Fruit fly (Drosophila melanogaster): Measurements from ENCODE around the gene CG11786.

Gene CG11786

dm6 chr3R:25050649-25051048, 4.5 kb downstream of the CG11786 start:
- TF ChIP-seq Sox15 (GFP tag; optimal IDR thresholded peaks at IDR 0.05), result no peak
- peak; percentile 0 for TF ChIP-seq fkh (GFP tag; optimal IDR thresholded peaks at IDR 0.05)

dm6 chr3R:25051441-25052097, 5.4 kb downstream of the CG11786 start:
- TF ChIP-seq OdsH (GFP tag; optimal IDR thresholded peaks at IDR 0.05), result peak; percentile 48
- TF ChIP-seq CG8632 (GFP tag; optimal IDR thresholded peaks at IDR 0.05), result no peak
- TF ChIP-seq CG16779 (tag; optimal IDR thresholded peaks at IDR 0.05), result peak; percentile 25
- peak; percentile 78; the same call in 2 of the 3 replicates for TF ChIP-seq CG8119 (GFP tag; IDR thresholded peaks at IDR 0.05)
- no peak for TF ChIP-seq dsx (GFP tag; optimal IDR thresholded peaks at IDR 0.05; ENCODE audit: poor library complexity, severe bottlenecking)
- no peak for TF ChIP-seq esn (GFP tag; optimal IDR thresholded peaks at IDR 0.05)
- TF ChIP-seq Sox15 (GFP tag; optimal IDR thresholded peaks at IDR 0.05), result no peak
- TF ChIP-seq Ets21C (GFP tag; optimal IDR thresholded peaks at IDR 0.05), result no peak
- peak; percentile 30 for TF ChIP-seq achi (GFP tag; optimal IDR thresholded peaks at IDR 0.05)
- peak; percentile 31 for TF ChIP-seq Sox14 (GFP tag; optimal IDR thresholded peaks at IDR 0.05)
- peak; percentile 24 for TF ChIP-seq CG10631 (GFP tag; optimal IDR thresholded peaks at IDR 0.05)
- no peak for TF ChIP-seq fd59A (GFP tag; optimal IDR thresholded peaks at IDR 0.05)
- TF ChIP-seq Eip75B (GFP tag; optimal IDR thresholded peaks at IDR 0.05), result no peak
- no peak for TF ChIP-seq CG9139 (GFP tag; optimal IDR thresholded peaks at IDR 0.05)
- TF ChIP-seq net (GFP tag; optimal IDR thresholded peaks at IDR 0.05), result no peak
- no peak for TF ChIP-seq fd85E (GFP tag; optimal IDR thresholded peaks at IDR 0.05)
- TF ChIP-seq eg (GFP tag; IDR thresholded peaks at IDR 0.05), result no peak; the same call in 2 of the 3 replicates
- TF ChIP-seq Hr38 (GFP tag; optimal IDR thresholded peaks at IDR 0.05), result no peak
- TF ChIP-seq Blimp-1 (GFP tag; optimal IDR thresholded peaks at IDR 0.05), result no peak
- TF ChIP-seq CG34406 (GFP tag; optimal IDR thresholded peaks at IDR 0.05), result no peak
- TF ChIP-seq acj6 (GFP tag; optimal IDR thresholded peaks at IDR 0.05), result peak; percentile 17
- no peak for TF ChIP-seq CG3919 (GFP tag; optimal IDR thresholded peaks at IDR 0.05)
- TF ChIP-seq CG10669 (GFP tag; optimal IDR thresholded peaks at IDR 0.05), result no peak
- TF ChIP-seq dac (GFP tag; optimal IDR thresholded peaks at IDR 0.05), result peak; percentile 4
- TF ChIP-seq CG3032 (tag; optimal IDR thresholded peaks at IDR 0.05), result no peak
- no peak for TF ChIP-seq CG1621 (tag; optimal IDR thresholded peaks at IDR 0.05)
- TF ChIP-seq Eip78C (GFP tag), result peak; percentile 81
- TF ChIP-seq lz (GFP tag; optimal IDR thresholded peaks at IDR 0.05), result no peak
- peak; percentile 66 for TF ChIP-seq vri (GFP tag; optimal IDR thresholded peaks at IDR 0.05)
- no peak for TF ChIP-seq Hr39 (GFP tag; optimal IDR thresholded peaks at IDR 0.05)
- no peak for TF ChIP-seq CG6854 (GFP tag; optimal IDR thresholded peaks at IDR 0.05)
- no peak for TF ChIP-seq CG4318 (GFP tag; optimal IDR thresholded peaks at IDR 0.05)
- TF ChIP-seq Gug (GFP tag; IDR thresholded peaks at IDR 0.05), result no peak
- TF ChIP-seq fkh (GFP tag; optimal IDR thresholded peaks at IDR 0.05), result no peak
- no peak for TF ChIP-seq Smox (GFP tag; optimal IDR thresholded peaks at IDR 0.05)
- no peak for TF ChIP-seq Ets96B (tag; optimal IDR thresholded peaks at IDR 0.05)
- TF ChIP-seq CG11294 (GFP tag; IDR thresholded peaks at IDR 0.05), result peak; percentile 7; the same call in 1 of the 2 replicates
- TF ChIP-seq CG8319 (GFP tag; optimal IDR thresholded peaks at IDR 0.05), result no peak
- no peak for TF ChIP-seq cyc (GFP tag; optimal IDR thresholded peaks at IDR 0.05)
- TF ChIP-seq CG6808 (GFP tag; optimal IDR thresholded peaks at IDR 0.05), result no peak
- peak in 1 of 2 experiments; percentile 39 for TF ChIP-seq salr (GFP tag; optimal IDR thresholded peaks at IDR 0.05)
- no peak for TF ChIP-seq CG32006 (GFP tag; optimal IDR thresholded peaks at IDR 0.05)
- TF ChIP-seq topi (GFP tag; optimal IDR thresholded peaks at IDR 0.05), result no peak
- no peak for TF ChIP-seq CG7368 (GFP tag; optimal IDR thresholded peaks at IDR 0.05)
- peak; percentile 81 for TF ChIP-seq Hr4 (GFP tag; optimal IDR thresholded peaks at IDR 0.05)
- no peak for TF ChIP-seq ss (GFP tag; optimal IDR thresholded peaks at IDR 0.05)
- TF ChIP-seq CG15336 (GFP tag; IDR thresholded peaks at IDR 0.05), result peak; percentile 86
- no peak for TF ChIP-seq CG31627 (GFP tag; optimal IDR thresholded peaks at IDR 0.05)
- no peak for TF ChIP-seq Met (GFP tag; optimal IDR thresholded peaks at IDR 0.05)
